Fruit fly (Drosophila melanogaster) whole organism, adult: ENCODE results near the gene CG34447.

ENCODE experiments used
- CG14711 ChIP-seq: fragments of 200-800 bp; sonication (Bioruptor generic); optimal IDR thresholded peaks from 2 replicates; lab custom pipeline; 2018; ENCODE audit warnings: missing biosample characterization, mild to moderate bottlenecking, missing genetic modification characterization, moderate library complexity
- CG1620 ChIP-seq: fragments of 200-800 bp; sonication (Bioruptor generic); optimal IDR thresholded peaks from 2 replicates; lab custom pipeline; 2016; ENCODE audit warnings: missing biosample characterization, missing genetic modification characterization
- CG5204 ChIP-seq: fragments of 200-800 bp; sonication (Bioruptor generic); optimal IDR thresholded peaks from 2 replicates; lab custom pipeline; 2016; ENCODE audit warnings: missing biosample characterization, missing genetic modification characterization
- CG7045 ChIP-seq: fragments of 200-800 bp; sonication (Bioruptor generic); optimal IDR thresholded peaks from 2 replicates; lab custom pipeline; 2017; ENCODE audit warnings: missing biosample characterization, mild to moderate bottlenecking, missing genetic modification characterization
- kay ChIP-seq: fragments of 200-800 bp; sonication (Bioruptor generic); peaks from one replicate; lab custom pipeline; 2016; ENCODE audit warnings: missing biosample characterization, missing genetic modification characterization, borderline replicate concordance
- tj ChIP-seq: fragments of 200-800 bp; sonication (Bioruptor generic); optimal IDR thresholded peaks from 3 replicates; lab custom pipeline; 2017; ENCODE audit warnings: missing biosample characterization, mild to moderate bottlenecking, missing genetic modification characterization, moderate library complexity

- TF ChIP-seq CG7045 (GFP tag; lab: Kevin White, UChicago) (no peak), kay (GFP tag; lab: Kevin White, UChicago) (no peak), tj (GFP tag; lab: Kevin White, UChicago) (no peak), CG14711 (no peak), CG5204 (GFP tag; lab: Kevin White, UChicago) (no peak), CG1620 (GFP tag; lab: Kevin White, UChicago) (no peak)
Observed at dm6 chr2L:2434222-2434621, 14.4 kb upstream of the CG34447 start.
